Fruit fly (Drosophila melanogaster) whole organism, prepupa: Measurements from ENCODE around the gene CG4709.

Experiments used
- Blimp-1 ChIP-seq: fragments of 200-800 bp; sonication (Bioruptor generic); optimal IDR thresholded peaks from 3 replicates; lab custom pipeline; 2017; ENCODE audit warnings: missing biosample characterization, missing genetic modification characterization, mild to moderate bottlenecking, moderate library complexity, missing genetic modification reagents
- CG10631 ChIP-seq: fragments of 200-800 bp; sonication (Bioruptor generic); optimal IDR thresholded peaks from 2 replicates; lab custom pipeline; 2016; ENCODE audit warnings: missing biosample characterization, missing genetic modification characterization
- CG11294 ChIP-seq: fragments of 200-800 bp; sonication (Bioruptor generic); IDR thresholded peaks from 2 replicates; pipeline ENCODE4 v1.3.6; 2022; ENCODE audit warnings: missing biosample characterization, missing genetic modification characterization
- CG11762 ChIP-seq: fragments of 200-800 bp; sonication (Bioruptor generic); optimal IDR thresholded peaks from 3 replicates; lab custom pipeline; 2016; ENCODE audit warnings: missing biosample characterization, missing genetic modification characterization; ENCODE audit not compliant: insufficient read depth
- CG15336 ChIP-seq: fragments of 200-800 bp; sonication (Bioruptor generic); IDR thresholded peaks from 2 replicates; pipeline ENCODE4 v1.3.6; 2022; ENCODE audit warnings: missing biosample characterization, missing genetic modification characterization
- CG1621 ChIP-seq: fragments of 200-800 bp; sonication (Bioruptor generic); optimal IDR thresholded peaks from 3 replicates; lab custom pipeline; 2018; ENCODE audit warnings: missing biosample characterization, mild to moderate bottlenecking, missing genetic modification characterization
- CG16779 ChIP-seq: fragments of 200-800 bp; sonication (Bioruptor generic); optimal IDR thresholded peaks from 3 replicates; lab custom pipeline; 2017; ENCODE audit warnings: missing biosample characterization, mild to moderate bottlenecking, missing genetic modification characterization
- CG31627 ChIP-seq: fragments of 200-800 bp; sonication (Bioruptor generic); optimal IDR thresholded peaks from 3 replicates; lab custom pipeline; 2016; ENCODE audit warnings: missing biosample characterization, missing genetic modification characterization
- CG32006 ChIP-seq: fragments of 200-800 bp; sonication (Bioruptor generic); optimal IDR thresholded peaks from 3 replicates; lab custom pipeline; 2017; ENCODE audit warnings: missing biosample characterization, mild to moderate bottlenecking, missing genetic modification characterization
- CG34406 ChIP-seq: fragments of 200-800 bp; sonication (Bioruptor generic); optimal IDR thresholded peaks from 3 replicates; lab custom pipeline; 2016; ENCODE audit warnings: missing biosample characterization, missing genetic modification characterization
- CG3919 ChIP-seq: fragments of 200-800 bp; sonication (Bioruptor generic); optimal IDR thresholded peaks from 3 replicates; lab custom pipeline; 2016; ENCODE audit warnings: missing biosample characterization, missing genetic modification characterization
- CG4318 ChIP-seq: fragments of 200-800 bp; sonication (Bioruptor generic); optimal IDR thresholded peaks from 3 replicates; lab custom pipeline; 2017; ENCODE audit warnings: missing biosample characterization, mild to moderate bottlenecking, missing genetic modification characterization
- CG6163 ChIP-seq: fragments of 200-800 bp; sonication (Bioruptor generic); IDR thresholded peaks from 3 replicates; pipeline ENCODE4 v1.3.6; 2022; ENCODE audit warnings: missing biosample characterization, missing genetic modification characterization
- CG6792 ChIP-seq: fragments of 200-800 bp; sonication (Bioruptor generic); optimal IDR thresholded peaks from 3 replicates; lab custom pipeline; 2016; ENCODE audit warnings: missing biosample characterization, missing genetic modification characterization
- CG6808 ChIP-seq: fragments of 200-800 bp; sonication (Bioruptor generic); optimal IDR thresholded peaks from 3 replicates; lab custom pipeline; 2017; ENCODE audit warnings: missing biosample characterization, missing genetic modification characterization, mild to moderate bottlenecking, moderate library complexity, missing genetic modification reagents
- CG7368 ChIP-seq: fragments of 200-800 bp; sonication (Bioruptor generic); optimal IDR thresholded peaks from 3 replicates; lab custom pipeline; 2016; ENCODE audit warnings: missing biosample characterization, missing genetic modification characterization
- CG8319 ChIP-seq: fragments of 200-800 bp; sonication (Bioruptor generic); optimal IDR thresholded peaks from 3 replicates; lab custom pipeline; 2016; ENCODE audit warnings: missing biosample characterization, missing genetic modification characterization
- CG8632 ChIP-seq: fragments of 200-800 bp; sonication (Bioruptor generic); optimal IDR thresholded peaks from 3 replicates; lab custom pipeline; 2016; ENCODE audit warnings: missing biosample characterization, missing genetic modification characterization
- CG9139 ChIP-seq: fragments of 200-800 bp; sonication (Bioruptor generic); optimal IDR thresholded peaks from 3 replicates; lab custom pipeline; 2017; ENCODE audit warnings: missing biosample characterization, mild to moderate bottlenecking, missing genetic modification characterization
- Eip75B ChIP-seq: fragments of 200-800 bp; sonication (Bioruptor generic); optimal IDR thresholded peaks from 3 replicates; lab custom pipeline; 2016; ENCODE audit warnings: missing biosample characterization, missing genetic modification characterization
- Eip78C ChIP-seq: fragments of 200-800 bp; sonication (Bioruptor generic); peaks from one replicate; lab custom pipeline; 2016; ENCODE audit warnings: missing biosample characterization, missing genetic modification characterization
- Eip93F ChIP-seq: fragments of 200-800 bp; sonication (Bioruptor generic); optimal IDR thresholded peaks from 2 replicates; lab custom pipeline; 2016; ENCODE audit warnings: missing biosample characterization, mild to moderate bottlenecking, missing genetic modification characterization
- Ets21C ChIP-seq: fragments of 200-800 bp; sonication (Bioruptor generic); optimal IDR thresholded peaks from 3 replicates; lab custom pipeline; 2016; ENCODE audit warnings: missing biosample characterization, missing genetic modification characterization
- Ets96B ChIP-seq: fragments of 200-800 bp; optimal IDR thresholded peaks from 2 replicates; lab custom pipeline; 2019; ENCODE audit warnings: missing biosample characterization, mild to moderate bottlenecking, missing genetic modification characterization, moderate library complexity
- Gug ChIP-seq: fragments of 200-800 bp; sonication (Bioruptor generic); IDR thresholded peaks from 2 replicates; pipeline ENCODE4 v1.3.6; 2022; ENCODE audit warnings: missing biosample characterization, missing genetic modification characterization
- Hr38 ChIP-seq: sonication (Bioruptor generic); optimal IDR thresholded peaks from 2 replicates; lab custom pipeline; 2016; ENCODE audit warnings: missing biosample characterization, missing genetic modification characterization
- Hr39 ChIP-seq: fragments of 200-800 bp; sonication (Bioruptor generic); optimal IDR thresholded peaks from 2 replicates; lab custom pipeline; 2016; ENCODE audit warnings: missing biosample characterization, missing genetic modification characterization
- Lpt ChIP-seq: fragments of 200-800 bp; sonication (Bioruptor generic); optimal IDR thresholded peaks from 3 replicates; lab custom pipeline; 2016; ENCODE audit warnings: missing biosample characterization, missing genetic modification characterization
- Met ChIP-seq: fragments of 200-800 bp; sonication (Bioruptor generic); optimal IDR thresholded peaks from 3 replicates; lab custom pipeline; 2016; ENCODE audit warnings: missing biosample characterization, missing genetic modification characterization
- OdsH ChIP-seq: fragments of 200-800 bp; sonication (Bioruptor generic); optimal IDR thresholded peaks from 3 replicates; lab custom pipeline; 2016; ENCODE audit warnings: missing biosample characterization, missing genetic modification characterization
- Smox ChIP-seq: fragments of 200-800 bp; sonication (Bioruptor generic); optimal IDR thresholded peaks from 3 replicates; lab custom pipeline; 2016; ENCODE audit warnings: missing biosample characterization, missing genetic modification characterization
- Sox14 ChIP-seq: fragments of 200-800 bp; sonication (Bioruptor generic); optimal IDR thresholded peaks from 3 replicates; lab custom pipeline; 2016; ENCODE audit warnings: missing biosample characterization, missing genetic modification characterization
- Sox15 ChIP-seq: fragments of 200-800 bp; sonication (Bioruptor generic); optimal IDR thresholded peaks from 3 replicates; lab custom pipeline; 2016; ENCODE audit warnings: missing biosample characterization, missing genetic modification characterization
- achi ChIP-seq: fragments of 200-800 bp; sonication (Bioruptor generic); optimal IDR thresholded peaks from 3 replicates; lab custom pipeline; 2016; ENCODE audit warnings: missing biosample characterization, missing genetic modification characterization
- acj6 ChIP-seq: fragments of 200-800 bp; sonication (Bioruptor generic); optimal IDR thresholded peaks from 3 replicates; lab custom pipeline; 2016; ENCODE audit warnings: missing biosample characterization, missing genetic modification characterization
- cyc ChIP-seq: fragments of 200-800 bp; sonication (Bioruptor generic); optimal IDR thresholded peaks from 3 replicates; lab custom pipeline; 2016; ENCODE audit warnings: missing biosample characterization, missing genetic modification characterization
- dac ChIP-seq: fragments of 200-800 bp; sonication (Bioruptor generic); optimal IDR thresholded peaks from 2 replicates; lab custom pipeline; 2017; ENCODE audit warnings: missing biosample characterization, mild to moderate bottlenecking, missing genetic modification characterization
- dsx ChIP-seq: fragments of 200-800 bp; optimal IDR thresholded peaks from 3 replicates; lab custom pipeline; 2019; ENCODE audit warnings: missing biosample characterization, mild to moderate bottlenecking, missing genetic modification characterization, moderate library complexity; ENCODE audit not compliant: poor library complexity, severe bottlenecking
- esn ChIP-seq: fragments of 200-800 bp; sonication (Bioruptor generic); optimal IDR thresholded peaks from 2 replicates; lab custom pipeline; 2016; ENCODE audit warnings: missing biosample characterization, mild to moderate bottlenecking, missing genetic modification characterization, moderate library complexity
- fd59A ChIP-seq: fragments of 200-800 bp; sonication (Bioruptor generic); optimal IDR thresholded peaks from 2 replicates; lab custom pipeline; 2017; ENCODE audit warnings: missing biosample characterization, mild to moderate bottlenecking, missing genetic modification characterization, missing genetic modification reagents
- fd85E ChIP-seq: fragments of 200-800 bp; sonication (Bioruptor generic); optimal IDR thresholded peaks from 3 replicates; lab custom pipeline; 2016; ENCODE audit warnings: missing biosample characterization, missing genetic modification characterization
- fkh ChIP-seq: fragments of 200-800 bp; sonication (Bioruptor generic); optimal IDR thresholded peaks from 3 replicates; lab custom pipeline; 2017; ENCODE audit warnings: missing biosample characterization, mild to moderate bottlenecking, missing genetic modification characterization, moderate library complexity
- lz ChIP-seq: fragments of 200-800 bp; sonication (Bioruptor generic); optimal IDR thresholded peaks from 3 replicates; lab custom pipeline; 2016; ENCODE audit warnings: missing biosample characterization, missing genetic modification characterization
- net ChIP-seq: fragments of 200-800 bp; sonication (Bioruptor generic); optimal IDR thresholded peaks from 3 replicates; lab custom pipeline; 2016; ENCODE audit warnings: missing biosample characterization, missing genetic modification characterization
- pdm3 ChIP-seq: fragments of 200-800 bp; sonication (Bioruptor generic); optimal IDR thresholded peaks from 3 replicates; lab custom pipeline; 2016; ENCODE audit warnings: missing biosample characterization, missing genetic modification characterization
- salr ChIP-seq, 2 experiments: fragments of 200-800 bp; sonication (Bioruptor generic); optimal IDR thresholded peaks; 3 replicates each; lab custom pipeline; 2016 to 2018; ENCODE audit warnings: missing biosample characterization in 2 of 2, missing genetic modification characterization in 2 of 2, mild to moderate bottlenecking in 1 of 2
- spab ChIP-seq: fragments of 200-800 bp; sonication (Bioruptor generic); optimal IDR thresholded peaks from 2 replicates; lab custom pipeline; 2017; ENCODE audit warnings: missing biosample characterization, mild to moderate bottlenecking, missing genetic modification characterization, missing genetic modification reagents
- ss ChIP-seq, 2 experiments: fragments of 200-800 bp; sonication (Bioruptor generic); optimal IDR thresholded peaks; 2 replicates in 1 of 2; 3 replicates in 1 of 2; lab custom pipeline; 2017 to 2018; ENCODE audit warnings: mild to moderate bottlenecking in 2 of 2, missing biosample characterization in 2 of 2, missing genetic modification characterization in 2 of 2, moderate library complexity in 1 of 2
- topi ChIP-seq: fragments of 200-800 bp; sonication (Bioruptor generic); optimal IDR thresholded peaks from 3 replicates; lab custom pipeline; 2016; ENCODE audit warnings: missing biosample characterization, missing genetic modification characterization

CG4709 gene

DNA sequence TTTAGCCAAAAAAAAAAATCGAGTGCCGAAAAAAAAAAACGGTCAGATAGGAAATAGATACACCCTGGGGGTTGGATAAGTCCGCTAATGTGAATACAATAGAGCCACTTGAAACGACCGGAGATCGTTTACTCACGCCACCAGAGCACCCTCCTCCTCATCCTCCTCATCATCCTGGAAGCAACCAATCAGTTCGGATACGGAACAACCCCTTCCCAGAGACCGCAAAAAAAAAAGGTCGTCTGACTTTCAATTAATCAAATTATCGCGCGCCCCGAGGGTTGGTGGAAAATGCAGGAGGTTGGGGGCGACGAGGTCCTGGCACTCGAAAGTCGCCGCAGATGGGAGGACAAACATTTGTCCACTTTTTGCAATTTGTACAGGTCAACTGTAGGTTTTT, 18.5 kb downstream of the CG4709 start:
- TF ChIP-seq CG32006: no peak
- no peak for TF ChIP-seq CG15336 (GFP tag; lab: Robert Waterston, UW)
- TF ChIP-seq CG1621 (tag; lab: Kevin White, UChicago): no peak
- TF ChIP-seq CG8319 (GFP tag; lab: Kevin White, UChicago): no peak
- TF ChIP-seq dsx (GFP tag; lab: Kevin White, UChicago): no peak
- no peak for TF ChIP-seq CG11294 (GFP tag; lab: Robert Waterston, UW)
- TF ChIP-seq CG6792 (GFP tag; lab: Kevin White, UChicago): no peak
- TF ChIP-seq CG3919: no peak
- TF ChIP-seq Hr38: no peak
- TF ChIP-seq CG9139 (GFP tag; lab: Kevin White, UChicago): no peak
- no peak for TF ChIP-seq Ets96B
- no peak for TF ChIP-seq fd59A (GFP tag; lab: Kevin White, UChicago)
- TF ChIP-seq CG8632: no peak
- TF ChIP-seq CG31627 (GFP tag; lab: Kevin White, UChicago): no peak
- TF ChIP-seq esn (GFP tag; lab: Kevin White, UChicago): no peak
- no peak for TF ChIP-seq fkh (GFP tag; lab: Kevin White, UChicago)
- TF ChIP-seq, all 60 proteins: peak for 0

DNA sequence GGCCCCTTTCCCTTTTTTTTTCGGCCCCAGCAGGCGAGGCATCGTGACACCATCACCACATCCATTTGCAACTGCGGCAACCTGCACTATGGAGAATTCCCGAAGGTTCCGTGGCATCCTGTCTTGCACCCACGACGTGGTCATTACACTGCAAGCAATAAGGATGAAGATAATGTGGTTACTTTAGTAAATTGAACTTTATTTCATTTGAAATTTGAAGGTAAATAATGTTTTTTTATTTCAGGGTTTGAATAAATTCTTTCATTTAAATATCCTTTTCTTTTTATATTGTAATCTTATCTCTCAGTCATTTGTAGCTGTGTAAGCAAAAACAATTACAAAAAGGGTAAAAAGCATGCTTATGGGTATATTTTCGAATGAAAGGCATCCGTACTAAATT, 27.7 kb downstream of the CG4709 start:
- no peak for TF ChIP-seq CG32006
- peak; percentile 26 for TF ChIP-seq CG31627 (GFP tag; lab: Kevin White, UChicago)
- TF ChIP-seq OdsH (GFP tag; lab: Kevin White, UChicago): peak; percentile 27
- peak; percentile 24 for TF ChIP-seq spab
- TF ChIP-seq Hr39 (GFP tag; lab: Kevin White, UChicago): peak; percentile 35
- TF ChIP-seq dac (GFP tag; lab: Kevin White, UChicago): no peak
- peak; percentile 34 for TF ChIP-seq lz (GFP tag; lab: Kevin White, UChicago)
- peak; percentile 17 for TF ChIP-seq esn (GFP tag; lab: Kevin White, UChicago)
- peak; percentile 54 to 56 for TF ChIP-seq ss (GFP tag; optimal IDR thresholded peaks at IDR 0.05; lab: Kevin White, UChicago)
- peak; percentile 30 for TF ChIP-seq cyc (GFP tag; lab: Kevin White, UChicago)
- TF ChIP-seq Eip78C (GFP tag; lab: Kevin White, UChicago): peak; percentile 88
- TF ChIP-seq CG11294 (GFP tag; lab: Robert Waterston, UW): no peak
- TF ChIP-seq CG16779: no peak
- peak; percentile 5 for TF ChIP-seq CG6792 (GFP tag; lab: Kevin White, UChicago)
- no peak for TF ChIP-seq CG1621 (tag; lab: Kevin White, UChicago)
- no peak for TF ChIP-seq Sox15 (GFP tag; lab: Kevin White, UChicago)
- peak; percentile 43 for TF ChIP-seq acj6 (GFP tag; lab: Kevin White, UChicago)
- no peak for TF ChIP-seq CG15336 (GFP tag; lab: Robert Waterston, UW)
- TF ChIP-seq Blimp-1 (GFP tag; lab: Kevin White, UChicago): no peak
- no peak for TF ChIP-seq Lpt (GFP tag; lab: Kevin White, UChicago)
- TF ChIP-seq CG7368 (GFP tag; lab: Kevin White, UChicago): no peak
- peak; percentile 5 for TF ChIP-seq pdm3 (GFP tag; lab: Kevin White, UChicago)
- TF ChIP-seq CG10631 (GFP tag; lab: Kevin White, UChicago): peak; percentile 18
- TF ChIP-seq CG11762 (GFP tag; lab: Kevin White, UChicago): peak; percentile 19
- TF ChIP-seq CG6163 (GFP tag; lab: Robert Waterston, UW): no peak
- no peak for TF ChIP-seq CG4318 (GFP tag; lab: Kevin White, UChicago)
- TF ChIP-seq Sox14 (GFP tag; lab: Kevin White, UChicago): peak; percentile 16
- peak; percentile 58 for TF ChIP-seq Met (GFP tag; lab: Kevin White, UChicago)
- TF ChIP-seq salr (GFP tag; optimal IDR thresholded peaks at IDR 0.05; lab: Kevin White, UChicago): no peak
- peak; percentile 59 for TF ChIP-seq dsx (GFP tag; lab: Kevin White, UChicago)
- TF ChIP-seq fd85E (GFP tag; lab: Kevin White, UChicago): no peak
- TF ChIP-seq fkh (GFP tag; lab: Kevin White, UChicago): no peak
- no peak for TF ChIP-seq Eip93F
- no peak for TF ChIP-seq CG9139 (GFP tag; lab: Kevin White, UChicago)
- TF ChIP-seq fd59A (GFP tag; lab: Kevin White, UChicago): no peak
- no peak for TF ChIP-seq Gug (GFP tag; lab: Robert Waterston, UW)
- peak; percentile 45 for TF ChIP-seq Eip75B (GFP tag; lab: Kevin White, UChicago)
- peak; percentile 26 for TF ChIP-seq CG6808 (GFP tag; lab: Kevin White, UChicago)
- TF ChIP-seq achi (GFP tag; lab: Kevin White, UChicago): peak; percentile 31
- peak; percentile 41 for TF ChIP-seq Smox
- TF ChIP-seq Ets21C (GFP tag; lab: Kevin White, UChicago): no peak
- TF ChIP-seq net (GFP tag; lab: Kevin White, UChicago): peak; percentile 37
- peak; percentile 26 for TF ChIP-seq CG34406 (GFP tag; lab: Kevin White, UChicago)
- peak; percentile 64 for TF ChIP-seq topi
